Fruit fly (Drosophila melanogaster) whole organism, embryonic: ENCODE data around the gene CG33293.
A peak's percentile ranks its signal among the peaks of the same experiment; 100 is the strongest.

Experiments used
- Adf1 ChIP-seq: fragments of 200-800 bp; sonication (Bioruptor generic); IDR thresholded peaks from 2 replicates; pipeline ENCODE4 v1.3.6; 2022; ENCODE audit warnings: missing biosample characterization, missing genetic modification characterization
- Bdp1 ChIP-seq: fragments of 200-800 bp; sonication (Bioruptor generic); optimal IDR thresholded peaks from 3 replicates; lab custom pipeline; 2016; ENCODE audit warnings: missing biosample characterization, missing genetic modification characterization
- Bteb2 ChIP-seq: fragments of 200-800 bp; sonication (Bioruptor generic); optimal IDR thresholded peaks from 2 replicates; lab custom pipeline; 2016; ENCODE audit warnings: missing biosample characterization, missing genetic modification characterization
- CG10462 ChIP-seq: fragments of 200-800 bp; sonication (Bioruptor generic); optimal IDR thresholded peaks from 2 replicates; lab custom pipeline; 2016; ENCODE audit warnings: missing biosample characterization, missing genetic modification characterization
- CG10959 ChIP-seq: fragments of 200-800 bp; sonication (Bioruptor generic); IDR thresholded peaks from 2 replicates; pipeline ENCODE4 v1.3.6; 2022; ENCODE audit warnings: missing biosample characterization, missing genetic modification characterization
- CG12659 ChIP-seq: fragments of 200-800 bp; sonication (Bioruptor generic); optimal IDR thresholded peaks from 3 replicates; lab custom pipeline; 2017; ENCODE audit warnings: mild to moderate bottlenecking, missing biosample characterization, missing genetic modification reagents, missing genetic modification characterization
- CG13287 ChIP-seq: fragments of 200-800 bp; sonication (Bioruptor generic); IDR thresholded peaks from 2 replicates; pipeline ENCODE4 v1.3.6; 2022; ENCODE audit warnings: missing biosample characterization, missing genetic modification characterization; ENCODE audit not compliant: partially characterized antibody
- CG13894 ChIP-seq: fragments of 200-800 bp; sonication (Bioruptor generic); optimal IDR thresholded peaks from 3 replicates; lab custom pipeline; 2018; ENCODE audit warnings: missing biosample characterization, mild to moderate bottlenecking, missing genetic modification characterization, moderate library complexity
- CG15514 ChIP-seq: fragments of 200-800 bp; sonication (Bioruptor generic); optimal IDR thresholded peaks from 3 replicates; lab custom pipeline; 2017; ENCODE audit warnings: missing biosample characterization, missing genetic modification characterization, mild to moderate bottlenecking, moderate library complexity, missing genetic modification reagents
- CG18599 ChIP-seq: fragments of 200-800 bp; sonication (Bioruptor generic); optimal IDR thresholded peaks from 3 replicates; lab custom pipeline; 2017; ENCODE audit warnings: missing biosample characterization, missing genetic modification characterization, mild to moderate bottlenecking, moderate library complexity, missing genetic modification reagents
- CG31365 ChIP-seq: fragments of 200-800 bp; sonication (Bioruptor generic); optimal IDR thresholded peaks from 2 replicates; lab custom pipeline; 2018; ENCODE audit warnings: missing biosample characterization, mild to moderate bottlenecking, missing genetic modification characterization
- CG31388 ChIP-seq: fragments of 200-800 bp; sonication (Bioruptor generic); optimal IDR thresholded peaks from 2 replicates; lab custom pipeline; 2016; ENCODE audit warnings: missing biosample characterization, missing genetic modification characterization
- CG42726 ChIP-seq: fragments of 200-800 bp; sonication (Bioruptor generic); IDR thresholded peaks from 2 replicates; pipeline ENCODE4 v1.3.6; 2022; ENCODE audit warnings: missing biosample characterization, missing genetic modification characterization; ENCODE audit not compliant: partially characterized antibody
- CG4328 ChIP-seq: fragments of 200-800 bp; sonication (Bioruptor generic); optimal IDR thresholded peaks from 3 replicates; lab custom pipeline; 2017; ENCODE audit warnings: missing biosample characterization, missing genetic modification reagents, missing genetic modification characterization
- CG4404 ChIP-seq: fragments of 200-800 bp; sonication (Bioruptor generic); IDR thresholded peaks from 2 replicates; pipeline ENCODE4 v1.3.6; 2022; ENCODE audit warnings: missing biosample characterization, missing genetic modification characterization
- CG7372 ChIP-seq: fragments of 200-800 bp; sonication (Bioruptor generic); IDR thresholded peaks from 2 replicates; pipeline ENCODE4 v1.3.6; 2022; ENCODE audit warnings: missing biosample characterization, missing genetic modification characterization
- CG7745 ChIP-seq: fragments of 200-800 bp; sonication (Bioruptor generic); optimal IDR thresholded peaks from 2 replicates; lab custom pipeline; 2018; ENCODE audit warnings: missing biosample characterization, mild to moderate bottlenecking, missing genetic modification characterization, moderate library complexity
- CG9437 ChIP-seq: fragments of 200-800 bp; sonication (Bioruptor generic); optimal IDR thresholded peaks from 2 replicates; lab custom pipeline; 2018; ENCODE audit warnings: missing biosample characterization, mild to moderate bottlenecking, missing genetic modification characterization
- CoRest ChIP-seq: fragments of 200-800 bp; sonication (Bioruptor generic); optimal IDR thresholded peaks from 3 replicates; lab custom pipeline; 2018; ENCODE audit warnings: missing biosample characterization, mild to moderate bottlenecking, missing genetic modification characterization, moderate library complexity
- Dek ChIP-seq: fragments of 200-800 bp; sonication (Bioruptor generic); optimal IDR thresholded peaks from 3 replicates; lab custom pipeline; 2019; ENCODE audit warnings: missing biosample characterization, mild to moderate bottlenecking, missing genetic modification characterization, moderate library complexity
- Fer2 ChIP-seq: fragments of 200-800 bp; sonication (Bioruptor generic); optimal IDR thresholded peaks from 2 replicates; lab custom pipeline; 2018; ENCODE audit warnings: missing biosample characterization, mild to moderate bottlenecking, missing genetic modification characterization, moderate library complexity
- Hr3 ChIP-seq: fragments of 200-800 bp; sonication (Bioruptor generic); optimal IDR thresholded peaks from 3 replicates; lab custom pipeline; 2016; ENCODE audit warnings: missing biosample characterization, missing genetic modification characterization
- Hr78 ChIP-seq, 2 experiments: fragments of 200-800 bp in 1 of 2; fragments of >200 bp in 1 of 2; sonication (Bioruptor generic) in 1 of 2; optimal IDR thresholded peaks; 2 replicates each; lab custom pipeline; 2017 to 2019; ENCODE audit warnings: missing biosample characterization in 2 of 2, missing genetic modification characterization in 2 of 2, mild to moderate bottlenecking in 1 of 2, moderate library complexity in 1 of 2
- NfI ChIP-seq: fragments of 200-800 bp; sonication (Bioruptor generic); optimal IDR thresholded peaks from 3 replicates; lab custom pipeline; 2018; ENCODE audit warnings: missing biosample characterization, mild to moderate bottlenecking, missing genetic modification characterization, moderate library complexity
- Rfx ChIP-seq: fragments of 200-800 bp; sonication (Bioruptor generic); IDR thresholded peaks from 2 replicates; pipeline ENCODE4 v1.3.6; 2022; ENCODE audit warnings: missing biosample characterization, missing genetic modification characterization
- Rx ChIP-seq: fragments of 200-800 bp; sonication (Bioruptor generic); IDR thresholded peaks from 2 replicates; pipeline ENCODE4 v1.3.6; 2022; ENCODE audit warnings: missing biosample characterization, missing genetic modification characterization
- Scr ChIP-seq: fragments of 200-800 bp; sonication (Bioruptor generic); IDR thresholded peaks from 2 replicates; pipeline ENCODE4 v1.3.6; 2022; ENCODE audit warnings: missing biosample characterization, missing genetic modification characterization; ENCODE audit not compliant: partially characterized antibody
- Sox102F ChIP-seq: fragments of 200-800 bp; sonication (Bioruptor generic); optimal IDR thresholded peaks from 2 replicates; lab custom pipeline; 2018; ENCODE audit warnings: missing biosample characterization, mild to moderate bottlenecking, missing genetic modification characterization, moderate library complexity
- Tbp ChIP-seq: fragments of >200 bp; optimal IDR thresholded peaks from 2 replicates; lab custom pipeline; 2018; ENCODE audit warnings: missing biosample characterization, missing genetic modification characterization
- Usf ChIP-seq: fragments of 200-800 bp; sonication (Bioruptor generic); optimal IDR thresholded peaks from 2 replicates; lab custom pipeline; 2017; ENCODE audit warnings: missing genotype, missing biosample characterization, missing genetic modification characterization
- bcd ChIP-seq: fragments of 200-800 bp; sonication (Bioruptor generic); optimal IDR thresholded peaks from 2 replicates; lab custom pipeline; 2017; ENCODE audit warnings: missing biosample characterization, mild to moderate bottlenecking, missing genetic modification characterization
- caup ChIP-seq: fragments of 200-800 bp; sonication (Bioruptor generic); optimal IDR thresholded peaks from 3 replicates; lab custom pipeline; 2017; ENCODE audit warnings: missing biosample characterization, mild to moderate bottlenecking, missing genetic modification characterization, moderate library complexity; ENCODE audit not compliant: severe bottlenecking
- chif ChIP-seq, 2 experiments: fragments of 200-800 bp; sonication (Bioruptor generic); optimal IDR thresholded peaks; 3 replicates each; lab custom pipeline; 2016; ENCODE audit warnings: missing biosample characterization in 2 of 2, missing genetic modification characterization in 2 of 2
- crol ChIP-seq: fragments of 200-800 bp; sonication (Bioruptor generic); IDR thresholded peaks from 2 replicates; pipeline ENCODE4 v1.3.6; 2022; ENCODE audit warnings: missing biosample characterization, missing genetic modification characterization
- dm ChIP-seq: fragments of 200-800 bp; sonication (Bioruptor generic); optimal IDR thresholded peaks from 3 replicates; lab custom pipeline; 2016; ENCODE audit warnings: missing biosample characterization, missing genetic modification characterization
- eyg ChIP-seq: fragments of 200-800 bp; sonication (Bioruptor generic); optimal IDR thresholded peaks from 3 replicates; lab custom pipeline; 2016; ENCODE audit warnings: missing biosample characterization, missing genetic modification characterization
- gcm ChIP-seq: fragments of 200-800 bp; sonication (Bioruptor generic); optimal IDR thresholded peaks from 2 replicates; lab custom pipeline; 2019; ENCODE audit warnings: missing biosample characterization, mild to moderate bottlenecking, missing genetic modification characterization, moderate library complexity
- gsb ChIP-seq: fragments of 200-800 bp; sonication (Bioruptor generic); IDR thresholded peaks from 2 replicates; pipeline ENCODE4 v1.3.6; 2022; ENCODE audit warnings: missing biosample characterization, missing genetic modification characterization
- gt ChIP-seq: fragments of 200-800 bp; sonication (Bioruptor generic); IDR thresholded peaks from 2 replicates; pipeline ENCODE4 v1.3.6; 2022; ENCODE audit warnings: missing biosample characterization, missing genetic modification characterization
- klu ChIP-seq: fragments of 200-800 bp; sonication (Bioruptor generic); IDR thresholded peaks from 2 replicates; pipeline ENCODE4 v1.3.6; 2022; ENCODE audit warnings: missing biosample characterization, missing genetic modification characterization
- mirr ChIP-seq: fragments of 200-800 bp; sonication (Bioruptor generic); optimal IDR thresholded peaks from 3 replicates; lab custom pipeline; 2018; ENCODE audit warnings: missing biosample characterization, mild to moderate bottlenecking, missing genetic modification characterization
- nerfin-2 ChIP-seq: fragments of 200-800 bp; sonication (Bioruptor generic); IDR thresholded peaks from 2 replicates; pipeline ENCODE4 v1.3.6; 2022; ENCODE audit warnings: missing biosample characterization, missing genetic modification characterization; ENCODE audit not compliant: partially characterized antibody
- oc ChIP-seq: fragments of 200-800 bp; sonication (Bioruptor generic); optimal IDR thresholded peaks from 2 replicates; lab custom pipeline; 2018; ENCODE audit warnings: missing biosample characterization, mild to moderate bottlenecking, missing genetic modification characterization, moderate library complexity
- otp ChIP-seq: fragments of 200-800 bp; sonication (Bioruptor generic); IDR thresholded peaks from 3 replicates; pipeline ENCODE4, ENCODE4 v1.3.6; 2022; ENCODE audit warnings: missing biosample characterization, missing genetic modification characterization
- trem ChIP-seq: fragments of 200-800 bp; optimal IDR thresholded peaks from 3 replicates; lab custom pipeline; 2019; ENCODE audit warnings: missing biosample characterization, mild to moderate bottlenecking, missing genetic modification characterization, moderate library complexity
- vvl ChIP-seq: fragments of 200-800 bp; sonication (Bioruptor generic); IDR thresholded peaks from 2 replicates; pipeline ENCODE4 v1.3.6; 2022; ENCODE audit warnings: missing biosample characterization, missing genetic modification characterization
- yki ChIP-seq: fragments of >200 bp; optimal IDR thresholded peaks from 3 replicates; lab custom pipeline; 2018

CG33293 gene

DNA sequence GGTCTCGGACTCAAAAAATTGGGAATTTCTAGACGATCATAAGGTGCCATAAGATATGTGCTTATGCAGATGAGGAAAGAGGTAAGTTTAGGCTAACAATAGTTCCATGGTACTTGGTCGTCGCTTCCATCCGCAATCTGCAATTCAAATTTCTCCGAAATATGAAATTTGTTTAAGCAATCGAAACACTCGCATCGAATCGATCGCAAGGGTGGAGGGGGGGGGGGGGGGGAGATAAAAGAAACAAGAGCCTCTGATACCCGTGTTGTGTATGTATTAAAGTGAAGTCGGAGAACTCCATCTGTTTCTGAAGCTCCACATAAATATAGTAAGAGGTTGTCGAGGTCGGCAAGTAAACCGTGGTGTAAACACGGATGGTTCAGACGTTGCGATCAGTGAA is 45.4 kb upstream of the CG33293 start:
- TF ChIP-seq Hr78 (GFP tag; optimal IDR thresholded peaks at IDR 0.05; lab: Kevin White, UChicago) = no peak
- no peak for TF ChIP-seq Tbp (GFP tag; lab: Kevin White, UChicago)
- no peak for TF ChIP-seq chif (GFP tag; optimal IDR thresholded peaks at IDR 0.05; lab: Kevin White, UChicago)
- TF ChIP-seq Bdp1 (GFP tag; lab: Kevin White, UChicago) = no peak
- no peak for TF ChIP-seq CG4328 (GFP tag; lab: Kevin White, UChicago)
- TF ChIP-seq vvl (GFP tag; lab: Robert Waterston, UW) = peak; percentile 53; the same call in 1 of the 2 replicates
- peak; percentile 76 for TF ChIP-seq crol (GFP tag; lab: Robert Waterston, UW)
- no peak for TF ChIP-seq gcm (GFP tag; lab: Kevin White, UChicago)
- TF ChIP-seq Adf1 (GFP tag; lab: Robert Waterston, UW) = no peak
- TF ChIP-seq CG4404 (GFP tag; lab: Robert Waterston, UW) = no peak

- TF ChIP-seq Hr3 (peak; percentile 84), CG31388 (peak; percentile 82), Fer2 (tag; lab: Kevin White, UChicago) (peak; percentile 77), Sox102F (GFP tag; lab: Kevin White, UChicago) (peak; percentile 93), NfI (GFP tag; lab: Kevin White, UChicago) (peak; percentile 87), CG10959 (GFP tag; lab: Robert Waterston, UW) (0 out of 2 replicates have a peak, but pooled peaks have one; percentile 51), dm (GFP tag; lab: Kevin White, UChicago) (peak; percentile 78), trem (tag; lab: Kevin White, UChicago) (peak; percentile 77), CG13287 (GFP tag; lab: Robert Waterston, UW) (no peak), Rx (GFP tag; lab: Robert Waterston, UW) (peak; percentile 69), Bteb2 (GFP tag; lab: Kevin White, UChicago) (peak; percentile 91), eyg (GFP tag; lab: Kevin White, UChicago) (peak; percentile 88), klu (GFP tag; lab: Robert Waterston, UW) (peak; percentile 75), Bdp1 (GFP tag; lab: Kevin White, UChicago) (peak; percentile 77), gsb (GFP tag; lab: Robert Waterston, UW) (peak; percentile 83), otp (GFP tag; lab: Robert Waterston, UW) (no peak; the same call in 1 of the 3 replicates), mirr (GFP tag; lab: Kevin White, UChicago) (peak; percentile 77), CG12659 (GFP tag; lab: Kevin White, UChicago) (peak; percentile 95), CG31365 (peak; percentile 73), oc (peak; percentile 85), CG42726 (no peak), caup (GFP tag; lab: Kevin White, UChicago) (peak; percentile 88), bcd (GFP tag; lab: Kevin White, UChicago) (peak; percentile 93), Dek (tag; lab: Kevin White, UChicago) (peak; percentile 90), CG7745 (tag; lab: Kevin White, UChicago) (no peak), CG9437 (GFP tag; lab: Kevin White, UChicago) (peak; percentile 85), CG15514 (GFP tag; lab: Kevin White, UChicago) (peak; percentile 81), CG10462 (GFP tag; lab: Kevin White, UChicago) (peak; percentile 84), gt (0 out of 2 replicates have a peak, but pooled peaks have one; percentile 21), CG13894 (peak; percentile 94), crol (GFP tag; lab: Robert Waterston, UW) (no peak), nerfin-2 (no peak), CoRest (tag; lab: Kevin White, UChicago) (peak; percentile 94), Rfx (GFP tag; lab: Robert Waterston, UW) (peak; percentile 92), Usf (GFP tag; lab: Kevin White, UChicago) (peak; percentile 76), CG18599 (GFP tag; lab: Kevin White, UChicago) (peak; percentile 96), yki (lab: Kevin White, UChicago) (no peak), Scr (no peak), CG7372 (peak; percentile 76)
Observed at dm6 chr3R:5283360-5283963, 42.9 kb upstream of the CG33293 start.
